Fruit fly (Drosophila melanogaster) whole organism, adult: ENCODE data around the gene CG7011.

ENCODE experiments used
- CG11617 ChIP-seq: fragments of 200-800 bp; sonication (Bioruptor generic); optimal IDR thresholded peaks from 2 replicates; lab custom pipeline; 2017; ENCODE audit warnings: mild to moderate bottlenecking, missing biosample characterization, missing genetic modification reagents, missing genetic modification characterization
- CG5204 ChIP-seq: fragments of 200-800 bp; sonication (Bioruptor generic); optimal IDR thresholded peaks from 2 replicates; lab custom pipeline; 2016; ENCODE audit warnings: missing biosample characterization, missing genetic modification characterization
- CG7101 ChIP-seq: fragments of 200-800 bp; sonication (Bioruptor generic); optimal IDR thresholded peaks from 2 replicates; lab custom pipeline; 2018; ENCODE audit warnings: missing biosample characterization, mild to moderate bottlenecking, missing genetic modification characterization, moderate library complexity
- Mnt ChIP-seq: fragments of 200-800 bp; sonication (Bioruptor generic); optimal IDR thresholded peaks from 2 replicates; lab custom pipeline; 2016; ENCODE audit warnings: missing biosample characterization, mild to moderate bottlenecking, missing genetic modification characterization
- bab1 ChIP-seq: fragments of 200-800 bp; sonication (Bioruptor generic); optimal IDR thresholded peaks from 3 replicates; lab custom pipeline; 2019; ENCODE audit warnings: missing biosample characterization, mild to moderate bottlenecking, missing genetic modification characterization, moderate library complexity
- cnc ChIP-seq, 2 experiments: fragments of >200 bp; optimal IDR thresholded peaks; 2 replicates each; lab custom pipeline; 2017
- kay ChIP-seq: fragments of 200-800 bp; sonication (Bioruptor generic); peaks from one replicate; lab custom pipeline; 2016; ENCODE audit warnings: missing biosample characterization, missing genetic modification characterization, borderline replicate concordance
- ovo ChIP-seq: fragments of 200-800 bp; sonication (Bioruptor generic); optimal IDR thresholded peaks from 2 replicates; lab custom pipeline; 2016; ENCODE audit warnings: missing biosample characterization, missing genetic modification characterization

DNA sequence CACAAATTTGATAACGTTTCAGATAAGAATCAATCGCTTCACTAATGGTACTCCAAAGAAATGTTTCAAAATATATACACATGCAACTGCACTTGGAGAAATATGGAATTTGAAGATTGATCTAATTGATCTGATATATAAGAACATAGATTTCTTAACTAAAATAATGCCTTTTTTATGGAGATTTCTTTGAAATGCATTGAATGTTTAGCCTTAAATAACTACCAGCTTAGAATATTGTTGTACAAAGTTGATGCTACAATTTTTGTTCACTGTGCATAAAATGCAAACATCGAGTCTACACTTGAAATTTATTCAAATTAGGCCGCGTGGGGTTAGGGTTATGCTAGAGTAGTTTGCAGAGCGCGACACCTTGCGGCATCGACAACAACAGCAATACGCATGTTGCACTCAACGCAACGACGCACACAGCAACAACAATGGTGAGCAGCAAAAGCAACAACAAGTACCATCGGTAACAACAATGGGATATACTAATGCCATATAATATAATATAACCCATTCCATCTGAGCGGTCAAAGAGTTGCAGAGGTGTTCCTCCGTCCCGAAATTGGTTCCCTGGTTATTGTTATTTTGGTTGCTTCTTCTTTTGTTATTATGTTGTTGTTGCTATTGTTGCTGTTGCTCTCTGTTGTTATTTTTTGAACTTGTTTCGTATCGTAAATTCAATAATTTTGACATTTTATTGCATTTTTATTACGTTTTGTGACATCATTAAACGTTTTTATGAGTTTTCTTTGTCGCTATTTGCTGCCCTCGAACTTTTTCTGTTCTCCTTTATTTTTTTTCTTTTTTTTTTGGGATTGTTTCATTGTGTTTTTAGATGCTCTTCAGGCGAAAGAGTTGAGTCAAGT lies 36.0 kb upstream of the CG7011 start:
- TF ChIP-seq CG11617 (GFP tag; lab: Kevin White, UChicago) (no peak), Mnt (GFP tag; lab: Kevin White, UChicago) (no peak), CG7101 (tag; lab: Kevin White, UChicago) (no peak), kay (GFP tag; lab: Kevin White, UChicago) (no peak), cnc (optimal IDR thresholded peaks at IDR 0.05; lab: Kevin White, UChicago) (no peak), bab1 (GFP tag; lab: Kevin White, UChicago) (no peak), CG5204 (GFP tag; lab: Kevin White, UChicago) (no peak), ovo (GFP tag; lab: Kevin White, UChicago) (no peak)
